Worm (Caenorhabditis elegans): ENCODE measurements around the gene rabr-2.

Gene rabr-2

ce11 chrIV:17483230-17483629, at the start of gene rabr-2:
Gene rabr-2, minus strand, starts transcription at chrIV:17483330.
- TF ChIP-seq W03F9.2 (tag; optimal IDR thresholded peaks at IDR 0.05) (no peak), him-1 (tag; optimal IDR thresholded peaks at IDR 0.05) (no peak), dao-5 (tag; optimal IDR thresholded peaks at IDR 0.05) (no peak)

ce11 chrIV:17490679-17491078, 7.5 kb upstream of the rabr-2 start, which contains the start of gene nas-6:
Gene nas-6, minus strand, starts transcription at chrIV:17490779.
- TF ChIP-seq him-1 (tag; optimal IDR thresholded peaks at IDR 0.05) (no peak), dao-5 (tag; optimal IDR thresholded peaks at IDR 0.05) (no peak), W03F9.2 (tag; optimal IDR thresholded peaks at IDR 0.05) (no peak)

ce11 chrIV:17475743-17476142, 7.4 kb downstream of the rabr-2 start, which contains the start of gene grl-24:
Gene grl-24, minus strand, starts transcription at chrIV:17475843.
- TF ChIP-seq W03F9.2 (tag; optimal IDR thresholded peaks at IDR 0.05) (no peak), him-1 (tag; optimal IDR thresholded peaks at IDR 0.05) (no peak), dao-5 (tag; optimal IDR thresholded peaks at IDR 0.05) (no peak)

- TF ChIP-seq him-1 (tag; optimal IDR thresholded peaks at IDR 0.05) = no peak
Observed at ce11 chrIV:17475242-17475641, 7.9 kb downstream of the rabr-2 start, which contains the start of gene F11E6.9. Gene F11E6.9, minus strand, starts transcription at chrIV:17475342.

ce11 chrIV:17474047-17474446, 9.1 kb downstream of the rabr-2 start:
- TF ChIP-seq W03F9.2 (tag; optimal IDR thresholded peaks at IDR 0.05) (no peak), dao-5 (tag; optimal IDR thresholded peaks at IDR 0.05) (no peak), him-1 (tag; optimal IDR thresholded peaks at IDR 0.05) (no peak)

ce11 chrIV:17473034-17473433, 10.1 kb downstream of the rabr-2 start, which contains the start of gene gba-3:
Gene gba-3, plus strand, starts transcription at chrIV:17473334.
- no peak for TF ChIP-seq dao-5 (tag; optimal IDR thresholded peaks at IDR 0.05)
- TF ChIP-seq W03F9.2 (tag; optimal IDR thresholded peaks at IDR 0.05) = no peak
- no peak for TF ChIP-seq him-1 (tag; optimal IDR thresholded peaks at IDR 0.05)

ce11 chrIV:17471870-17472459, 11.2 kb downstream of the rabr-2 start, which contains the start of gene epic-1:
Gene epic-1, minus strand, starts transcription at chrIV:17471920.
- TF ChIP-seq dao-5 (tag; optimal IDR thresholded peaks at IDR 0.05) (no peak), W03F9.2 (tag; optimal IDR thresholded peaks at IDR 0.05) (no peak), him-1 (tag; optimal IDR thresholded peaks at IDR 0.05) (no peak)

- no peak for TF ChIP-seq dao-5 (tag; optimal IDR thresholded peaks at IDR 0.05)
Observed at ce11 chrIV:17470096-17470602, 13.0 kb downstream of the rabr-2 start, which contains the start of gene F11E6.4. Gene F11E6.4, minus strand, starts transcription at chrIV:17470354.

ce11 chrIV:17467825-17468224, 15.3 kb downstream of the rabr-2 start:
- TF ChIP-seq W03F9.2 (tag; optimal IDR thresholded peaks at IDR 0.05) = no peak
- TF ChIP-seq dao-5 (tag; optimal IDR thresholded peaks at IDR 0.05) = no peak
- TF ChIP-seq him-1 (tag; optimal IDR thresholded peaks at IDR 0.05) = no peak

ce11 chrIV:17467325-17467724, 15.8 kb downstream of the rabr-2 start, which contains the start of gene elo-2:
Gene elo-2, minus strand, starts transcription at chrIV:17467408.
- no peak for TF ChIP-seq him-1 (tag; optimal IDR thresholded peaks at IDR 0.05)
- no peak for TF ChIP-seq W03F9.2 (tag; optimal IDR thresholded peaks at IDR 0.05)
- no peak for TF ChIP-seq dao-5 (tag; optimal IDR thresholded peaks at IDR 0.05)

ce11 chrIV:17465886-17466285, 17.2 kb downstream of the rabr-2 start, which contains the start of gene F11E6.6:
Gene F11E6.6, minus strand, starts transcription at chrIV:17465986.
- TF ChIP-seq W03F9.2 (tag; optimal IDR thresholded peaks at IDR 0.05) (no peak), dao-5 (tag; optimal IDR thresholded peaks at IDR 0.05) (no peak), him-1 (tag; optimal IDR thresholded peaks at IDR 0.05) (no peak)

ce11 chrIV:17463108-17463608, 20.0 kb downstream of the rabr-2 start, which contains the start of gene F11E6.10:
Gene F11E6.10, minus strand, starts transcription at chrIV:17463158.
- TF ChIP-seq him-1 (tag; optimal IDR thresholded peaks at IDR 0.05) (no peak), W03F9.2 (tag; optimal IDR thresholded peaks at IDR 0.05) (no peak), dao-5 (tag; optimal IDR thresholded peaks at IDR 0.05) (no peak)

ce11 chrIV:17461222-17461707, 21.9 kb downstream of the rabr-2 start, which contains the start of gene rif-1.1:
Gene rif-1.1, minus strand, starts transcription at chrIV:17461272.
- TF ChIP-seq him-1 (tag; optimal IDR thresholded peaks at IDR 0.05) (no peak), dao-5 (tag; optimal IDR thresholded peaks at IDR 0.05) (no peak), W03F9.2 (tag; optimal IDR thresholded peaks at IDR 0.05) (no peak)

ce11 chrIV:17453996-17454395, 29.1 kb downstream of the rabr-2 start:
- no peak for TF ChIP-seq him-1 (tag; optimal IDR thresholded peaks at IDR 0.05)
- no peak for TF ChIP-seq dao-5 (tag; optimal IDR thresholded peaks at IDR 0.05)
- TF ChIP-seq W03F9.2 (tag; optimal IDR thresholded peaks at IDR 0.05) = no peak

Measured in whole organism, L4/young adult.